Worm (Caenorhabditis elegans) whole organism, L1 larva: ENCODE results near the gene fmo-3.

Experiments
- C16A3.4 ChIP-seq: fragments of 150-350 bp; optimal IDR thresholded peaks from 2 replicates; lab custom pipeline; 2014; ENCODE audit warnings: missing biosample characterization, missing genetic modification characterization
- F16B12.6 ChIP-seq: fragments of 150-350 bp; optimal IDR thresholded peaks from 2 replicates; lab custom pipeline; 2014; ENCODE audit warnings: missing biosample characterization, missing genetic modification characterization
- Y116A8C.19 ChIP-seq: sonication (generic microtip); optimal IDR thresholded peaks from 2 replicates; lab custom pipeline; 2016; ENCODE audit warnings: missing compliant biosample characterization, missing genetic modification characterization, borderline replicate concordance
- ama-1 ChIP-seq: fragments of 150-350 bp; optimal IDR thresholded peaks from 2 replicates; lab custom pipeline; 2014
- blmp-1 ChIP-seq: fragments of 150-350 bp; optimal IDR thresholded peaks from 2 replicates; lab custom pipeline; 2014; ENCODE audit warnings: missing biosample characterization, missing genetic modification characterization
- ceh-63 ChIP-seq: fragments of 200-800 bp; sonication (Bioruptor generic); optimal IDR thresholded peaks from 2 replicates; lab custom pipeline; 2018; ENCODE audit warnings: mild to moderate bottlenecking, missing genetic modification characterization, missing compliant biosample characterization
- ceh-8 ChIP-seq: fragments of 200-800 bp; sonication (Bioruptor generic); optimal IDR thresholded peaks from 2 replicates; lab custom pipeline; 2018; ENCODE audit warnings: mild to moderate bottlenecking, missing genetic modification characterization, moderate library complexity, missing compliant biosample characterization
- ceh-88 ChIP-seq: fragments of 200-800 bp; sonication (Bioruptor generic); IDR thresholded peaks from 2 replicates; pipeline ENCODE4 v1.3.6; 2022; ENCODE audit warnings: missing genetic modification characterization, missing compliant biosample characterization
- ces-1 ChIP-seq: fragments of 150-350 bp; optimal IDR thresholded peaks from 2 replicates; lab custom pipeline; 2014; ENCODE audit warnings: missing biosample characterization, missing genetic modification reagents, missing genetic modification characterization
- dsc-1 ChIP-seq: sonication (generic microtip); optimal IDR thresholded peaks from 2 replicates; lab custom pipeline; 2016; ENCODE audit warnings: mild to moderate bottlenecking, missing genetic modification characterization, missing compliant biosample characterization
- efl-1 ChIP-seq, 4 experiments: fragments of 150-350 bp; optimal IDR thresholded peaks in 3 of 4; peaks in 1 of 4; 1 replicate in 1 of 4; 2 replicates in 3 of 4; lab custom pipeline; 2014; ENCODE audit warnings: missing biosample characterization in 2 of 4, missing genetic modification characterization in 2 of 4, missing genetic modification reagents in 2 of 4
- efl-3 ChIP-seq: fragments of 200-800 bp; sonication (Bioruptor generic); optimal IDR thresholded peaks from 2 replicates; lab custom pipeline; 2018; ENCODE audit warnings: mild to moderate bottlenecking, missing genetic modification characterization, missing compliant biosample characterization
- egl-13 ChIP-seq: sonication (generic microtip); optimal IDR thresholded peaks from 2 replicates; lab custom pipeline; 2016; ENCODE audit warnings: missing genotype, missing genetic modification reagents, missing genetic modification characterization, missing compliant biosample characterization
- elt-2 ChIP-seq: sonication (generic microtip); optimal IDR thresholded peaks from 2 replicates; lab custom pipeline; 2016; ENCODE audit warnings: missing genetic modification characterization, mild to moderate bottlenecking, inconsistent platforms, missing compliant biosample characterization, missing genetic modification reagents
- elt-3 ChIP-seq, 6 experiments: fragments of 150-350 bp in 1 of 6; sonication (generic microtip); optimal IDR thresholded peaks; 2 replicates each; lab custom pipeline; 2017 to 2018; ENCODE audit warnings: missing biosample characterization in 6 of 6, missing genetic modification characterization in 6 of 6, inconsistent platforms in 1 of 6
- fkh-4 ChIP-seq: sonication (generic microtip); optimal IDR thresholded peaks from 2 replicates; lab custom pipeline; 2016; ENCODE audit warnings: missing compliant biosample characterization, missing genetic modification characterization, borderline replicate concordance
- fkh-8 ChIP-seq: sonication (generic microtip); optimal IDR thresholded peaks from 2 replicates; lab custom pipeline; 2016; ENCODE audit warnings: mild to moderate bottlenecking, missing genetic modification characterization, missing compliant biosample characterization
- hlh-17 ChIP-seq: fragments of 200-800 bp; sonication (Bioruptor generic); optimal IDR thresholded peaks from 2 replicates; lab custom pipeline; 2018; ENCODE audit warnings: missing genetic modification characterization, mild to moderate bottlenecking, missing compliant biosample characterization, moderate library complexity, borderline replicate concordance
- hpl-2 ChIP-seq: fragments of 150-350 bp; optimal IDR thresholded peaks from 2 replicates; lab custom pipeline; 2014; ENCODE audit warnings: missing biosample characterization, missing genetic modification reagents, missing genetic modification characterization
- jun-1 ChIP-seq: fragments of 150-350 bp; optimal IDR thresholded peaks from 2 replicates; lab custom pipeline; 2014; ENCODE audit warnings: missing biosample characterization, missing genetic modification reagents, missing genetic modification characterization
- lin-13 ChIP-seq: fragments of 150-350 bp; optimal IDR thresholded peaks from 2 replicates; lab custom pipeline; 2014; ENCODE audit warnings: missing biosample characterization, missing genetic modification reagents, missing genetic modification characterization
- lin-14 ChIP-seq: fragments of 200-800 bp; sonication (Bioruptor generic); optimal IDR thresholded peaks from 2 replicates; lab custom pipeline; 2018; ENCODE audit warnings: mild to moderate bottlenecking, missing genetic modification characterization, moderate library complexity, missing compliant biosample characterization
- lin-15B ChIP-seq: fragments of 150-350 bp; sonication (generic microtip); optimal IDR thresholded peaks from 3 replicates; lab custom pipeline; 2014; ENCODE audit warnings: missing biosample characterization, missing genetic modification characterization
- lsy-2 ChIP-seq, 2 experiments: fragments of 150-350 bp; optimal IDR thresholded peaks; 2 replicates each; lab custom pipeline; 2014; ENCODE audit warnings: missing biosample characterization in 2 of 2, missing genetic modification characterization in 2 of 2
- mep-1 ChIP-seq: fragments of 150-350 bp; optimal IDR thresholded peaks from 2 replicates; lab custom pipeline; 2014; ENCODE audit warnings: missing biosample characterization, missing genetic modification characterization
- nhr-20 ChIP-seq: sonication (generic microtip); optimal IDR thresholded peaks from 2 replicates; lab custom pipeline; 2016; ENCODE audit warnings: mild to moderate bottlenecking, missing genetic modification characterization, missing compliant biosample characterization
- nhr-47 ChIP-seq: sonication (generic microtip); optimal IDR thresholded peaks from 2 replicates; lab custom pipeline; 2016; ENCODE audit warnings: mild to moderate bottlenecking, missing genetic modification characterization, moderate library complexity, missing compliant biosample characterization
- nhr-71 ChIP-seq: sonication (generic microtip); optimal IDR thresholded peaks from 2 replicates; lab custom pipeline; 2016; ENCODE audit warnings: mild to moderate bottlenecking, missing genetic modification characterization, moderate library complexity, missing compliant biosample characterization
- nhr-76 ChIP-seq: sonication (generic microtip); optimal IDR thresholded peaks from 2 replicates; lab custom pipeline; 2017; ENCODE audit warnings: missing biosample characterization, missing genetic modification characterization
- nhr-77 ChIP-seq: fragments of 150-350 bp; optimal IDR thresholded peaks from 2 replicates; lab custom pipeline; 2014; ENCODE audit warnings: missing biosample characterization, missing genetic modification characterization
- nhr-85 ChIP-seq: sonication (generic microtip); peaks from one replicate; lab custom pipeline; 2016; ENCODE audit warnings: missing genetic modification characterization, inconsistent platforms, missing compliant biosample characterization
- pqm-1 ChIP-seq: sonication (generic microtip); optimal IDR thresholded peaks from 3 replicates; lab custom pipeline; 2017; ENCODE audit warnings: missing biosample characterization, missing genetic modification characterization
- rnt-1 ChIP-seq: sonication (generic microtip); optimal IDR thresholded peaks from 2 replicates; lab custom pipeline; 2016; ENCODE audit warnings: mild to moderate bottlenecking, missing genetic modification characterization, moderate library complexity, missing compliant biosample characterization
- sox-4 ChIP-seq: sonication (generic microtip); optimal IDR thresholded peaks from 2 replicates; lab custom pipeline; 2016; ENCODE audit warnings: missing genetic modification characterization, missing compliant biosample characterization
- sup-37 ChIP-seq: fragments of 200-800 bp; sonication (Bioruptor generic); optimal IDR thresholded peaks from 2 replicates; lab custom pipeline; 2018; ENCODE audit warnings: mild to moderate bottlenecking, missing genetic modification characterization, missing compliant biosample characterization
- swsn-7 ChIP-seq: sonication (generic microtip); optimal IDR thresholded peaks from 2 replicates; lab custom pipeline; 2016; ENCODE audit warnings: missing genetic modification characterization, missing compliant biosample characterization
- tlp-1 ChIP-seq: fragments of 150-350 bp; optimal IDR thresholded peaks from 2 replicates; lab custom pipeline; 2014; ENCODE audit warnings: missing biosample characterization, missing genetic modification characterization
- unc-86 ChIP-seq: sonication (generic microtip); optimal IDR thresholded peaks from 2 replicates; lab custom pipeline; 2016; ENCODE audit warnings: missing genetic modification characterization, missing compliant biosample characterization
- unc-98 ChIP-seq: fragments of 200-800 bp; sonication (Bioruptor generic); IDR thresholded peaks from 2 replicates; pipeline ENCODE4 v1.3.6; 2022; ENCODE audit warnings: missing genetic modification characterization, missing compliant biosample characterization
- vab-15 ChIP-seq: sonication (generic microtip); optimal IDR thresholded peaks from 2 replicates; lab custom pipeline; 2017; ENCODE audit warnings: missing genotype, mild to moderate bottlenecking, missing genetic modification characterization, missing compliant biosample characterization
- zag-1 ChIP-seq: fragments of 150-350 bp; optimal IDR thresholded peaks from 2 replicates; lab custom pipeline; 2014; ENCODE audit warnings: missing biosample characterization, missing genetic modification characterization

Gene fmo-3

ce11 chrIII:10700460-10700859, 6.0 kb downstream of the fmo-3 start, which contains the start of gene Y39A1A.20:
Gene Y39A1A.20 (minus strand): TSS chrIII:10700560.
- TF ChIP-seq swsn-7 (no peak), nhr-20 (tag; lab: Kevin White, UChicago) (no peak), hlh-17 (GFP tag; lab: Kevin White, UChicago) (no peak), efl-1 (optimal IDR thresholded peaks at IDR 0.05; lab: Kevin White, UChicago) (no peak), efl-1 (GFP tag; optimal IDR thresholded peaks at IDR 0.05 in 1 of 2; lab: Kevin White, UChicago) (no peak), ceh-63 (GFP tag; lab: Kevin White, UChicago) (no peak), dsc-1 (tag; lab: Kevin White, UChicago) (no peak), nhr-85 (tag; lab: Kevin White, UChicago) (no peak), ceh-88 (GFP tag; lab: Robert Waterston, UW) (no peak)
- TF ChIP-seq, all 84 proteins: peak for 0

ce11 chrIII:10702805-10703204, 8.3 kb downstream of the fmo-3 start:
- no peak for TF ChIP-seq lsy-2 (tag; optimal IDR thresholded peaks at IDR 0.05; lab: Kevin White, UChicago)
- TF ChIP-seq lin-13 = no peak
- no peak for TF ChIP-seq jun-1 (tag; lab: Kevin White, UChicago)
- TF ChIP-seq ceh-8 (GFP tag; lab: Kevin White, UChicago) = no peak
- TF ChIP-seq sox-4 = no peak
- TF ChIP-seq dsc-1 (tag; lab: Kevin White, UChicago) = no peak
- no peak for TF ChIP-seq tlp-1 (tag; lab: Kevin White, UChicago)
- TF ChIP-seq F16B12.6 (tag; lab: Kevin White, UChicago) = no peak
- no peak for TF ChIP-seq mep-1 (tag; lab: Kevin White, UChicago)
- no peak for TF ChIP-seq ceh-88 (GFP tag; lab: Robert Waterston, UW)
- no peak for TF ChIP-seq unc-86 (tag; lab: Kevin White, UChicago)
- TF ChIP-seq, all 84 proteins: peak for 0

- TF ChIP-seq nhr-71 (no peak), efl-1 (optimal IDR thresholded peaks at IDR 0.05; lab: Kevin White, UChicago) (no peak), efl-1 (GFP tag; optimal IDR thresholded peaks at IDR 0.05 in 1 of 2; lab: Kevin White, UChicago) (peak in 1 of 2 experiments; percentile 91)
These were observed 9.4 kb downstream of the fmo-3 start for ce11 chrIII:10703833-10704232.

- TF ChIP-seq egl-13 (tag; lab: Kevin White, UChicago) (no peak), lin-13 (no peak), nhr-76 (tag; lab: Kevin White, UChicago) (no peak), efl-3 (GFP tag; lab: Kevin White, UChicago) (no peak), C16A3.4 (tag; lab: Kevin White, UChicago) (no peak), unc-98 (GFP tag; lab: Robert Waterston, UW) (no peak), fkh-8 (no peak), elt-2 (tag; lab: Kevin White, UChicago) (no peak), zag-1 (tag; lab: Kevin White, UChicago) (no peak), lsy-2 (tag; optimal IDR thresholded peaks at IDR 0.05; lab: Kevin White, UChicago) (no peak), vab-15 (tag; lab: Kevin White, UChicago) (no peak), efl-1 (optimal IDR thresholded peaks at IDR 0.05; lab: Kevin White, UChicago) (no peak), efl-1 (GFP tag; optimal IDR thresholded peaks at IDR 0.05 in 1 of 2; lab: Kevin White, UChicago) (no peak), ces-1 (GFP tag; lab: Kevin White, UChicago) (no peak), unc-86 (tag; lab: Kevin White, UChicago) (no peak), F16B12.6 (tag; lab: Kevin White, UChicago) (no peak), lin-15B (no peak)
- TF ChIP-seq, all 84 proteins: peak for 0
These were observed 10.0 kb downstream of the fmo-3 start for ce11 chrIII:10704499-10704898.

ce11 chrIII:10706481-10706880, 12.0 kb downstream of the fmo-3 start:
- TF ChIP-seq sup-37 (GFP tag; lab: Kevin White, UChicago) (no peak), vab-15 (tag; lab: Kevin White, UChicago) (no peak), nhr-77 (no peak)

ce11 chrIII:10706972-10707438, 12.5 kb downstream of the fmo-3 start, which contains the start of the genes Y39A1A.21 and Y39A1A.22:
Gene Y39A1A.21 (minus strand): TSS chrIII:10707022.
Gene Y39A1A.22 (minus strand): TSS chrIII:10707028.
- TF ChIP-seq ama-1 (lab: Kevin White, UChicago) (no peak), unc-86 (tag; lab: Kevin White, UChicago) (peak; percentile 82), hpl-2 (GFP tag; lab: Kevin White, UChicago) (no peak), elt-3 (tag; optimal IDR thresholded peaks at IDR 0.05; lab: Kevin White, UChicago) (peak in 2 of 6 experiments; percentile 7 to 22), fkh-4 (tag; lab: Kevin White, UChicago) (no peak), dsc-1 (tag; lab: Kevin White, UChicago) (peak; percentile 91), nhr-47 (peak; percentile 93), ces-1 (GFP tag; lab: Kevin White, UChicago) (no peak), nhr-20 (tag; lab: Kevin White, UChicago) (peak; percentile 78), pqm-1 (tag; lab: Kevin White, UChicago) (no peak), C16A3.4 (tag; lab: Kevin White, UChicago) (peak; percentile 71), blmp-1 (tag; lab: Kevin White, UChicago) (no peak), rnt-1 (tag; lab: Kevin White, UChicago) (peak; percentile 92), nhr-71 (peak; percentile 89), lin-14 (no peak), Y116A8C.19 (tag; lab: Kevin White, UChicago) (no peak)
